Fruit fly (Drosophila melanogaster): ENCODE data around the gene CG8500.

The CG8500 gene

dm6 chr3R:9756187-9756586 lies 28.3 kb upstream of the CG8500 start, which contains the start of the genes Alg12 and Rpt3R (continued):
- TF ChIP-seq CG13287 (GFP tag; IDR thresholded peaks at IDR 0.05; ENCODE audit: partially characterized antibody), result peak; percentile 77
- TF ChIP-seq CG2116 (GFP tag; optimal IDR thresholded peaks at IDR 0.05), result peak; percentile 56
- TF ChIP-seq vnd (GFP tag; IDR thresholded peaks at IDR 0.05; ENCODE audit: partially characterized antibody), result 0 out of 3 replicates have a peak, but pooled peaks have one; percentile 28
- peak; percentile 61 for TF ChIP-seq HLH4C (GFP tag; IDR thresholded peaks at IDR 0.05; ENCODE audit: partially characterized antibody)
- peak; percentile 67 for TF ChIP-seq Scr (GFP tag; IDR thresholded peaks at IDR 0.05; ENCODE audit: partially characterized antibody)
- peak; percentile 58 for TF ChIP-seq Dref (GFP tag; IDR thresholded peaks at IDR 0.05)
- TF ChIP-seq CG15514 (GFP tag; optimal IDR thresholded peaks at IDR 0.05), result peak; percentile 54
- TF ChIP-seq CG34224 (GFP tag; IDR thresholded peaks at IDR 0.05; ENCODE audit: partially characterized antibody), result peak; percentile 70
- no peak for TF ChIP-seq CG18619 (GFP tag; optimal IDR thresholded peaks at IDR 0.05)
- TF ChIP-seq fd102C (GFP tag; optimal IDR thresholded peaks at IDR 0.05), result no peak
- TF ChIP-seq Doc3 (GFP tag; IDR thresholded peaks at IDR 0.05; ENCODE audit: partially characterized antibody), result peak; percentile 70

- TF ChIP-seq cad (GFP tag; optimal IDR thresholded peaks at IDR 0.05) (no peak), CG3065 (GFP tag; optimal IDR thresholded peaks at IDR 0.05) (no peak), ab (GFP tag; optimal IDR thresholded peaks at IDR 0.05) (no peak), CG11504 (tag; optimal IDR thresholded peaks at IDR 0.05) (no peak), CG13424 (tag; optimal IDR thresholded peaks at IDR 0.05) (peak; percentile 49), CG6175 (GFP tag; IDR thresholded peaks at IDR 0.05) (no peak), ttk (GFP tag; IDR thresholded peaks at IDR 0.05) (no peak), CG2889 (GFP tag; IDR thresholded peaks at IDR 0.05) (no peak), toy (GFP tag; IDR thresholded peaks at IDR 0.05) (no peak), CG34422 (GFP tag; IDR thresholded peaks at IDR 0.05) (0 out of 3 replicates have a peak, but pooled peaks have one; percentile 30), ato (GFP tag; IDR thresholded peaks at IDR 0.05; ENCODE audit: partially characterized antibody) (0 out of 2 replicates have a peak, but pooled peaks have one; percentile 45), Deaf1 (tag; optimal IDR thresholded peaks at IDR 0.05) (no peak), hth (optimal IDR thresholded peaks at IDR 0.05) (no peak), Ravus (GFP tag; IDR thresholded peaks at IDR 0.05) (no peak), bigmax (GFP tag; optimal IDR thresholded peaks at IDR 0.05) (peak; percentile 20), hbn (GFP tag; IDR thresholded peaks at IDR 0.05; ENCODE audit: partially characterized antibody) (peak; percentile 43; the same call in 1 of the 2 replicates), stc (GFP tag; IDR thresholded peaks at IDR 0.05) (no peak), CG33213 (GFP tag; optimal IDR thresholded peaks at IDR 0.05) (no peak), CG12659 (GFP tag; optimal IDR thresholded peaks at IDR 0.05) (peak; percentile 62), Pdp1 (GFP tag; optimal IDR thresholded peaks at IDR 0.05) (peak in 1 of 2 experiments; percentile 33), prd (optimal IDR thresholded peaks at IDR 0.05) (no peak), prd (GFP tag; IDR thresholded peaks at IDR 0.05) (0 out of 3 replicates have a peak, but pooled peaks have one; percentile 15), stwl (tag; optimal IDR thresholded peaks at IDR 0.05) (peak; percentile 41), sna (GFP tag; IDR thresholded peaks at IDR 0.05; ENCODE audit: partially characterized antibody) (0 out of 2 replicates have a peak, but pooled peaks have one; percentile 50), CG3847 (GFP tag; IDR thresholded peaks at IDR 0.05) (no peak), CG15601 (tag; optimal IDR thresholded peaks at IDR 0.05) (no peak), Sin3A (optimal IDR thresholded peaks at IDR 0.05) (no peak), CG4282 (GFP tag; optimal IDR thresholded peaks at IDR 0.05) (no peak), ATbp (GFP tag; optimal IDR thresholded peaks at IDR 0.05) (no peak), Fer2 (tag; optimal IDR thresholded peaks at IDR 0.05) (no peak), CG18764 (GFP tag; optimal IDR thresholded peaks at IDR 0.05) (no peak), CG33557 (GFP tag; optimal IDR thresholded peaks at IDR 0.05) (no peak), repo (GFP tag; optimal IDR thresholded peaks at IDR 0.05) (no peak), CG4854 (GFP tag; optimal IDR thresholded peaks at IDR 0.05) (no peak), CG18599 (GFP tag; optimal IDR thresholded peaks at IDR 0.05) (no peak), CG2202 (tag; optimal IDR thresholded peaks at IDR 0.05) (no peak)
Measured at dm6 chr3R:9759360-9760191, 24.9 kb upstream of the CG8500 start, which contains the start of gene Mpi. TSS of gene Mpi (plus strand) at chr3R:9759622.

Data from whole organism, embryonic.